Fruit fly (Drosophila melanogaster) whole organism, embryonic: ENCODE results near the gene CG32074.

Source experiments
- BEAF-32 ChIP-seq: fragments of 200-800 bp; sonication (Bioruptor generic); optimal IDR thresholded peaks from 3 replicates; lab custom pipeline; 2017; ENCODE audit warnings: missing biosample characterization, missing genetic modification characterization, mild to moderate bottlenecking, moderate library complexity, missing genetic modification reagents
- Bdp1 ChIP-seq: fragments of 200-800 bp; sonication (Bioruptor generic); optimal IDR thresholded peaks from 3 replicates; lab custom pipeline; 2016; ENCODE audit warnings: missing biosample characterization, missing genetic modification characterization
- CG1024 ChIP-seq: fragments of 200-800 bp; sonication (Bioruptor generic); IDR thresholded peaks from 2 replicates; pipeline ENCODE4 v1.3.6; 2022; ENCODE audit warnings: missing biosample characterization, missing genetic modification characterization
- CG14014 ChIP-seq: fragments of 200-800 bp; sonication (Bioruptor generic); IDR thresholded peaks from 2 replicates; pipeline ENCODE4 v1.3.6; 2022; ENCODE audit warnings: missing biosample characterization, missing genetic modification characterization
- CG15601 ChIP-seq: fragments of 200-800 bp; sonication (Bioruptor generic); optimal IDR thresholded peaks from 3 replicates; lab custom pipeline; 2019; ENCODE audit warnings: missing biosample characterization, mild to moderate bottlenecking, missing genetic modification characterization, moderate library complexity
- CG17912 ChIP-seq: fragments of 200-800 bp; sonication (Bioruptor generic); optimal IDR thresholded peaks from 2 replicates; lab custom pipeline; 2018; ENCODE audit warnings: missing biosample characterization, mild to moderate bottlenecking, missing genetic modification characterization
- CG2116 ChIP-seq: fragments of 200-800 bp; sonication (Bioruptor generic); optimal IDR thresholded peaks from 3 replicates; lab custom pipeline; 2018; ENCODE audit warnings: missing biosample characterization, mild to moderate bottlenecking, missing genetic modification characterization
- CG2199 ChIP-seq: fragments of 200-800 bp; sonication (Bioruptor generic); IDR thresholded peaks from 3 replicates; pipeline ENCODE4 v1.3.6; 2022; ENCODE audit warnings: missing biosample characterization, missing genetic modification characterization
- CG2202 ChIP-seq: fragments of 200-800 bp; sonication (Bioruptor generic); optimal IDR thresholded peaks from 2 replicates; lab custom pipeline; 2018; ENCODE audit warnings: missing biosample characterization, mild to moderate bottlenecking, missing genetic modification characterization
- CG6272 ChIP-seq: fragments of 200-800 bp; sonication (Bioruptor generic); IDR thresholded peaks from 2 replicates; pipeline ENCODE4 v1.3.6; 2022; ENCODE audit warnings: missing biosample characterization, missing genetic modification characterization
- CG7963 ChIP-seq: fragments of 200-800 bp; sonication (Bioruptor generic); IDR thresholded peaks from 3 replicates; pipeline ENCODE4 v1.3.6; 2022; ENCODE audit warnings: missing biosample characterization, missing genetic modification characterization; ENCODE audit not compliant: partially characterized antibody
- Chrac-16 ChIP-seq: fragments of 200-800 bp; sonication (Bioruptor generic); optimal IDR thresholded peaks from 3 replicates; lab custom pipeline; 2016; ENCODE audit warnings: missing biosample characterization, missing genetic modification characterization
- Dek ChIP-seq: fragments of 200-800 bp; sonication (Bioruptor generic); optimal IDR thresholded peaks from 3 replicates; lab custom pipeline; 2019; ENCODE audit warnings: missing biosample characterization, mild to moderate bottlenecking, missing genetic modification characterization, moderate library complexity
- Dfd ChIP-seq, 2 experiments: fragments of >200 bp; optimal IDR thresholded peaks; 2 replicates each; lab custom pipeline; 2017; ENCODE audit warnings: missing biosample characterization in 2 of 2, missing genetic modification characterization in 2 of 2
- Eip74EF ChIP-seq, 2 experiments: fragments of 200-800 bp in 1 of 2; fragments of >200 bp in 1 of 2; sonication (Bioruptor generic) in 1 of 2; optimal IDR thresholded peaks; 2 replicates each; lab custom pipeline; 2017 to 2019; ENCODE audit warnings: missing biosample characterization in 2 of 2, missing genetic modification characterization in 2 of 2, mild to moderate bottlenecking in 1 of 2, moderate library complexity in 1 of 2
- Fer1 ChIP-seq: fragments of 200-800 bp; sonication (Bioruptor generic); optimal IDR thresholded peaks from 2 replicates; lab custom pipeline; 2017; ENCODE audit warnings: missing biosample characterization, mild to moderate bottlenecking, missing genetic modification characterization
- GATAe ChIP-seq: fragments of 200-800 bp; sonication (Bioruptor generic); conservative IDR thresholded peaks from 2 replicates; pipeline ENCODE4 v1.3.6; 2022; ENCODE audit warnings: missing biosample characterization, missing genetic modification characterization
- Gug ChIP-seq: fragments of 200-800 bp; sonication (Bioruptor generic); IDR thresholded peaks from 4 replicates; pipeline ENCODE4 v1.3.6; 2022; ENCODE audit warnings: missing biosample characterization, missing genetic modification characterization
- Hr78 ChIP-seq, 2 experiments: fragments of 200-800 bp in 1 of 2; fragments of >200 bp in 1 of 2; sonication (Bioruptor generic) in 1 of 2; optimal IDR thresholded peaks; 2 replicates each; lab custom pipeline; 2017 to 2019; ENCODE audit warnings: missing biosample characterization in 2 of 2, missing genetic modification characterization in 2 of 2, mild to moderate bottlenecking in 1 of 2, moderate library complexity in 1 of 2
- Med ChIP-seq: fragments of 200-800 bp; sonication (Bioruptor generic); peaks from one replicate; lab custom pipeline; 2016; ENCODE audit warnings: missing biosample characterization, missing genetic modification characterization, mild to moderate bottlenecking, inconsistent platforms, moderate library complexity
- NK7.1 ChIP-seq: fragments of 200-800 bp; sonication (Bioruptor generic); optimal IDR thresholded peaks from 3 replicates; lab custom pipeline; 2016; ENCODE audit warnings: missing biosample characterization, missing genetic modification characterization
- Optix ChIP-seq: fragments of 200-800 bp; sonication (Bioruptor generic); IDR thresholded peaks from 3 replicates; pipeline ENCODE4 v1.3.6; 2022; ENCODE audit warnings: missing biosample characterization, missing genetic modification characterization
- PHDP ChIP-seq: fragments of 200-800 bp; sonication (Bioruptor generic); optimal IDR thresholded peaks from 3 replicates; lab custom pipeline; 2018; ENCODE audit warnings: missing biosample characterization, mild to moderate bottlenecking, missing genetic modification characterization, moderate library complexity
- Pdp1 ChIP-seq, 2 experiments: fragments of 200-800 bp; sonication (Bioruptor generic); optimal IDR thresholded peaks; 3 replicates each; lab custom pipeline; 2016; ENCODE audit warnings: missing biosample characterization in 2 of 2, missing genetic modification characterization in 2 of 2, mild to moderate bottlenecking in 1 of 2, moderate library complexity in 1 of 2
- Rx ChIP-seq: fragments of 200-800 bp; sonication (Bioruptor generic); IDR thresholded peaks from 2 replicates; pipeline ENCODE4 v1.3.6; 2022; ENCODE audit warnings: missing biosample characterization, missing genetic modification characterization
- Spps ChIP-seq: fragments of 200-800 bp; sonication (Bioruptor generic); optimal IDR thresholded peaks from 2 replicates; lab custom pipeline; 2018; ENCODE audit warnings: missing biosample characterization, mild to moderate bottlenecking, missing genetic modification characterization
- bab2 ChIP-seq: fragments of 200-800 bp; sonication (Bioruptor generic); optimal IDR thresholded peaks from 2 replicates; lab custom pipeline; 2016; ENCODE audit warnings: missing biosample characterization, missing genetic modification characterization
- bigmax ChIP-seq: fragments of 200-800 bp; sonication (Bioruptor generic); optimal IDR thresholded peaks from 2 replicates; lab custom pipeline; 2018; ENCODE audit warnings: missing biosample characterization, mild to moderate bottlenecking, missing genetic modification characterization
- btn ChIP-seq: fragments of 200-800 bp; sonication (Bioruptor generic); optimal IDR thresholded peaks from 2 replicates; lab custom pipeline; 2016; ENCODE audit warnings: missing biosample characterization, missing genetic modification characterization
- cas ChIP-seq: fragments of 200-800 bp; sonication (Bioruptor generic); IDR thresholded peaks from 2 replicates; pipeline ENCODE4 v1.3.6; 2022; ENCODE audit warnings: missing biosample characterization, missing genetic modification characterization
- fd3F ChIP-seq: fragments of 200-800 bp; sonication (Bioruptor generic); optimal IDR thresholded peaks from 2 replicates; lab custom pipeline; 2018; ENCODE audit warnings: missing biosample characterization, mild to moderate bottlenecking, missing genetic modification characterization, moderate library complexity
- fru ChIP-seq: fragments of >200 bp; optimal IDR thresholded peaks from 2 replicates; lab custom pipeline; 2017
- hbn ChIP-seq: fragments of 200-800 bp; sonication (Bioruptor generic); IDR thresholded peaks from 2 replicates; pipeline ENCODE4 v1.3.6; 2022; ENCODE audit warnings: missing biosample characterization, missing genetic modification characterization; ENCODE audit not compliant: partially characterized antibody
- hkb ChIP-seq, 2 experiments: fragments of 200-800 bp in 1 of 2; fragments of >200 bp in 1 of 2; sonication (Bioruptor generic) in 1 of 2; IDR thresholded peaks in 1 of 2; optimal IDR thresholded peaks in 1 of 2; 2 replicates each; pipeline versions ENCODE4 v1.3.6 to Lab custom; 2017 to 2022; ENCODE audit warnings: missing biosample characterization in 1 of 2, missing genetic modification characterization in 1 of 2
- hth ChIP-seq: fragments of >200 bp; optimal IDR thresholded peaks from 2 replicates; lab custom pipeline; 2017; ENCODE audit warnings: inconsistent platforms
- inv ChIP-seq: fragments of 200-800 bp; sonication (Bioruptor generic); IDR thresholded peaks from 2 replicates; pipeline ENCODE4 v1.3.6; 2022; ENCODE audit warnings: missing biosample characterization, missing genetic modification characterization; ENCODE audit not compliant: partially characterized antibody
- jigr1 ChIP-seq: fragments of 200-800 bp; sonication (Bioruptor generic); IDR thresholded peaks from 3 replicates; pipeline ENCODE4 v1.3.6; 2022; ENCODE audit warnings: missing biosample characterization, missing genetic modification characterization
- kah ChIP-seq: fragments of 200-800 bp; sonication (Bioruptor generic); optimal IDR thresholded peaks from 2 replicates; lab custom pipeline; 2018; ENCODE audit warnings: missing biosample characterization, mild to moderate bottlenecking, missing genetic modification characterization
- luna ChIP-seq: fragments of 200-800 bp; sonication (Bioruptor generic); optimal IDR thresholded peaks from 2 replicates; lab custom pipeline; 2016; ENCODE audit warnings: missing biosample characterization, missing genetic modification characterization
- nom ChIP-seq: fragments of 200-800 bp; sonication (Bioruptor generic); optimal IDR thresholded peaks from 2 replicates; lab custom pipeline; 2017; ENCODE audit warnings: missing biosample characterization, missing genetic modification characterization, mild to moderate bottlenecking, moderate library complexity, missing genetic modification reagents
- onecut ChIP-seq: fragments of 200-800 bp; sonication (Bioruptor generic); IDR thresholded peaks from 2 replicates; pipeline ENCODE4 v1.3.6; 2022; ENCODE audit warnings: missing biosample characterization, missing genetic modification characterization
- pnt ChIP-seq: fragments of 200-800 bp; sonication (Bioruptor generic); optimal IDR thresholded peaks from 3 replicates; lab custom pipeline; 2016; ENCODE audit warnings: missing biosample characterization, missing genetic modification characterization
- shn ChIP-seq: fragments of 200-800 bp; sonication (Bioruptor generic); optimal IDR thresholded peaks from 3 replicates; lab custom pipeline; 2016; ENCODE audit warnings: missing biosample characterization, missing genetic modification characterization
- tll ChIP-seq, 2 experiments: fragments of 200-800 bp in 1 of 2; fragments of >200 bp in 1 of 2; sonication (Bioruptor generic) in 1 of 2; optimal IDR thresholded peaks; 2 replicates each; lab custom pipeline; 2017 to 2019; ENCODE audit warnings: missing biosample characterization in 2 of 2, missing genetic modification characterization in 2 of 2, mild to moderate bottlenecking in 1 of 2, moderate library complexity in 1 of 2
- trem ChIP-seq: fragments of 200-800 bp; optimal IDR thresholded peaks from 3 replicates; lab custom pipeline; 2019; ENCODE audit warnings: missing biosample characterization, mild to moderate bottlenecking, missing genetic modification characterization, moderate library complexity
- unc-4 ChIP-seq: fragments of 200-800 bp; sonication (Bioruptor generic); IDR thresholded peaks from 2 replicates; pipeline ENCODE4 v1.3.6; 2022; ENCODE audit warnings: missing biosample characterization, missing genetic modification characterization; ENCODE audit not compliant: partially characterized antibody
- zen ChIP-seq: fragments of 200-800 bp; sonication (Bioruptor generic); optimal IDR thresholded peaks from 3 replicates; lab custom pipeline; 2018; ENCODE audit warnings: missing biosample characterization, mild to moderate bottlenecking, missing genetic modification characterization, moderate library complexity
- zfh2 ChIP-seq: fragments of 200-800 bp; sonication (Bioruptor generic); optimal IDR thresholded peaks from 2 replicates; lab custom pipeline; 2016; ENCODE audit warnings: missing biosample characterization, missing genetic modification characterization

The CG32074 gene

DNA sequence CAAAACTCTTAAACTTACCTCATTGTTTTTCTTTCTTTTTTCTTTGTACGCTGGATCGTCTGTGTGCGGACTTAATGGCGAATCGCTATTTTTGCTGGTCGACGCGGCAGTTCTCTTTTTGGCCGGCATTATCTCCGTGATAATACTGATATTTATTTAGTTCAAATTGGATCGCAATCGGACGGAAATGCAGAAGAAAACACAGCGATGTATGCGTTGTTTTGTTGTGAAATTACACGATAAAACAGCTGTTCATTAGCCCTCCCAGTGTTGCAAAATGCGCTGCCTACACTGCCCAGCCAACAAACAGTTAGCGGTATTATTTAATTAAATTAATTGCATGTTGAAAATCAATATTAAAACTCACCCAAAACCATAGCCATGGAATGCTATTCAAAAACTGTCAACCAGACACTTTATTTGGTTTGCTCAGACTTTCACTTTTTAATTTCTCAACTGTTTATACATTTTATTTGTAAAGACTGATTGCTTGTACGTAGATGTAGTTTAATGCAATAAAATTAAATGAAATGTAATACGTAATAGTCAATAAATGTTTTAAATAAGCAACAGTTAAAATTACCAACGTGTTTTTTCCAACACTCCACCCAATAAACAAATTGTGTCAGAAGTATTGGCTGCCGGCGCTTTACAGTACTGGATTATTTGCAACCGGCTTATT, 34.0 kb downstream of the CG32074 start, which contains the start of the genes Irbp18 and APP-BP1 (continued):
- TF ChIP-seq Hr78 (GFP tag; optimal IDR thresholded peaks at IDR 0.05; lab: Kevin White, UChicago) (peak in 1 of 2 experiments; percentile 54), pnt (GFP tag; lab: Kevin White, UChicago) (peak; percentile 89), kah (GFP tag; lab: Kevin White, UChicago) (peak; percentile 68), NK7.1 (peak; percentile 87), tll (GFP tag; optimal IDR thresholded peaks at IDR 0.05; lab: Kevin White, UChicago) (peak in 1 of 2 experiments; percentile 37), bab2 (peak; percentile 93), hth (lab: Kevin White, UChicago) (no peak), luna (peak; percentile 91), Med (GFP tag; lab: Kevin White, UChicago) (peak; percentile 99), Spps (tag; lab: Kevin White, UChicago) (peak; percentile 87), CG6272 (GFP tag; lab: Robert Waterston, UW) (peak; percentile 92), jigr1 (peak; percentile 54; the same call in 1 of the 3 replicates), Bdp1 (GFP tag; lab: Kevin White, UChicago) (peak; percentile 90), CG2202 (tag; lab: Kevin White, UChicago) (peak; percentile 83), fru (lab: Kevin White, UChicago) (no peak), onecut (peak; percentile 65), btn (GFP tag; lab: Kevin White, UChicago) (peak; percentile 91), zfh2 (GFP tag; lab: Kevin White, UChicago) (peak; percentile 96), CG17912 (GFP tag; lab: Kevin White, UChicago) (peak; percentile 47), Dek (peak; percentile 92), CG2116 (GFP tag; lab: Kevin White, UChicago) (peak; percentile 88), hbn (0 out of 2 replicates have a peak, but pooled peaks have one; percentile 25), CG7963 (GFP tag; lab: Robert Waterston, UW) (no peak), zen (peak; percentile 85), Eip74EF (GFP tag; optimal IDR thresholded peaks at IDR 0.05; lab: Kevin White, UChicago) (peak in 1 of 2 experiments; percentile 84), cas (GFP tag; lab: Robert Waterston, UW) (peak; percentile 32; the same call in 1 of the 2 replicates), shn (peak; percentile 90), fd3F (GFP tag; lab: Kevin White, UChicago) (peak; percentile 91), PHDP (tag; lab: Kevin White, UChicago) (peak; percentile 92), bigmax (GFP tag; lab: Kevin White, UChicago) (no peak), hkb (optimal IDR thresholded peaks at IDR 0.05; lab: Kevin White, UChicago) (peak; percentile 50), hkb (GFP tag; IDR thresholded peaks at IDR 0.05; lab: Robert Waterston, UW) (peak; percentile 88), Chrac-16 (GFP tag; lab: Kevin White, UChicago) (peak; percentile 93), Pdp1 (GFP tag; optimal IDR thresholded peaks at IDR 0.05; lab: Kevin White, UChicago) (peak; percentile 92 to 96), CG14014 (peak; percentile 83), Fer1 (GFP tag; lab: Kevin White, UChicago) (peak; percentile 94), Dfd (GFP tag; optimal IDR thresholded peaks at IDR 0.05; lab: Kevin White, UChicago) (no peak), CG15601 (tag; lab: Kevin White, UChicago) (peak; percentile 76), Optix (GFP tag; lab: Robert Waterston, UW) (peak; percentile 85), Gug (peak; percentile 84), unc-4 (GFP tag; lab: Robert Waterston, UW) (peak; percentile 32; the same call in 1 of the 2 replicates), inv (no peak), BEAF-32 (peak; percentile 46), nom (GFP tag; lab: Kevin White, UChicago) (peak; percentile 76), trem (tag; lab: Kevin White, UChicago) (peak; percentile 84), GATAe (GFP tag; lab: Robert Waterston, UW) (no peak; the same call in 1 of the 2 replicates), CG1024 (peak; percentile 63), CG2199 (GFP tag; lab: Robert Waterston, UW) (0 out of 3 replicates have a peak, but pooled peaks have one; percentile 43), Rx (peak; percentile 83)
